Worm (Caenorhabditis elegans): ENCODE data around the gene C05E11.6.
A peak's percentile ranks its signal among the peaks of the same experiment; 100 is the strongest.

The C05E11.6 gene

DNA sequence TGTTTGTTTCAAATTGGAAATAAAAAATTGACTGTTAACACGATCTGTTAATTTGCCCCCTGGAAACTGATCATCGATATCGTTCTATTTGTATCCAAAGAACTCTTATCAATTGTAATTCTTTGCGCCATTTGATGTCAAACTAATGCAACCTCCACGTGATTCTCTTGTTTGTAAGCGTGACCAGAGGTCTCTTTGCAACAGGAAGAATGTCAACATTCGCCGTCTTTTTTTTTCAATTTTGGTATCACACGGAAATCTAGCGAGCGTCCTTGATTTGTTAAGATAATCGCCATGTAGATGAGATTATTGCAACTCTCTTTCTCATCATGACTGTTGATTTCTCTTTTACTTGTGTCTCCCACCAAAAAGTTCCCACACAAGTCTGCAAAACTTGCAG is 33.1 kb upstream of the C05E11.6 start (continued):
- TF ChIP-seq skn-1 (tag; optimal IDR thresholded peaks at IDR 0.05) (peak; percentile 40), mab-9 (GFP tag; IDR thresholded peaks at IDR 0.05) (no peak), C34B4.2 (tag; optimal IDR thresholded peaks at IDR 0.05) (no peak), mdl-1 (tag; optimal IDR thresholded peaks at IDR 0.05) (peak in 1 of 2 experiments; percentile 96), fos-1 (tag; optimal IDR thresholded peaks at IDR 0.05) (no peak), ceh-88 (GFP tag; IDR thresholded peaks at IDR 0.05) (no peak), elt-3 (tag; optimal IDR thresholded peaks at IDR 0.05) (peak; percentile 40 to 99 (median 90)), unc-98 (GFP tag; IDR thresholded peaks at IDR 0.05) (no peak)

- TF ChIP-seq nhr-20 (tag; optimal IDR thresholded peaks at IDR 0.05) (peak; percentile 13), C34B4.2 (tag; optimal IDR thresholded peaks at IDR 0.05) (no peak), xbp-1 (tag; optimal IDR thresholded peaks at IDR 0.05) (no peak), elt-2 (tag; optimal IDR thresholded peaks at IDR 0.05) (peak; percentile 38), elt-3 (tag; optimal IDR thresholded peaks at IDR 0.05) (no peak), nhr-85 (tag) (peak; percentile 57), efl-1 (optimal IDR thresholded peaks at IDR 0.05) (no peak), efl-1 (GFP tag; optimal IDR thresholded peaks at IDR 0.05 in 1 of 2) (peak in 1 of 2 experiments; percentile 52), lin-14 (GFP tag; optimal IDR thresholded peaks at IDR 0.05) (peak; percentile 38), pqm-1 (tag; optimal IDR thresholded peaks at IDR 0.05) (no peak), ztf-4 (tag; optimal IDR thresholded peaks at IDR 0.05) (no peak)
Observed at ce11 chrX:4530426-4531044, 31.4 kb upstream of the C05E11.6 start.

ce11 chrX:4532160-4532741 is 29.7 kb upstream of the C05E11.6 start, which contains the start of gene nhr-35:
Gene nhr-35, plus strand, starts transcription at chrX:4532691.
- TF ChIP-seq lsy-2 (tag; optimal IDR thresholded peaks at IDR 0.05) (peak; percentile 37 to 62), nhr-20 (tag; optimal IDR thresholded peaks at IDR 0.05) (peak; percentile 97), ceh-63 (GFP tag; optimal IDR thresholded peaks at IDR 0.05) (no peak), irx-1 (tag; optimal IDR thresholded peaks at IDR 0.05) (peak; percentile 50), blmp-1 (tag; optimal IDR thresholded peaks at IDR 0.05) (peak; percentile 66), lin-35 (GFP tag; optimal IDR thresholded peaks at IDR 0.05) (peak in 1 of 2 experiments; percentile 82), lir-3 (tag; optimal IDR thresholded peaks at IDR 0.05; ENCODE audit: poor library complexity) (no peak), jun-1 (tag; optimal IDR thresholded peaks at IDR 0.05) (peak; percentile 72), efl-1 (optimal IDR thresholded peaks at IDR 0.05) (peak in 1 of 2 experiments; percentile 15), efl-1 (GFP tag; optimal IDR thresholded peaks at IDR 0.05 in 1 of 2) (peak; percentile 11 to 55), vab-15 (tag; optimal IDR thresholded peaks at IDR 0.05) (no peak), nhr-19 (GFP tag; conservative IDR thresholded peaks at IDR 0.05) (peak; percentile 75), ceh-88 (GFP tag; IDR thresholded peaks at IDR 0.05) (no peak), ama-1 (optimal IDR thresholded peaks at IDR 0.05) (peak; percentile 29), snu-23 (GFP tag; optimal IDR thresholded peaks at IDR 0.05) (peak; percentile 87), mep-1 (tag; optimal IDR thresholded peaks at IDR 0.05) (peak; percentile 53), C16A3.4 (tag; optimal IDR thresholded peaks at IDR 0.05) (peak; percentile 59), nhr-85 (tag) (peak; percentile 92), nhr-90 (tag; optimal IDR thresholded peaks at IDR 0.05; ENCODE audit: poor library complexity) (peak; percentile 66), ztf-4 (tag; optimal IDR thresholded peaks at IDR 0.05) (peak; percentile 59), dpl-1 (GFP tag; optimal IDR thresholded peaks at IDR 0.05) (peak in 1 of 3 experiments; percentile 17), lin-14 (GFP tag; optimal IDR thresholded peaks at IDR 0.05) (peak; percentile 95), unc-30 (tag; optimal IDR thresholded peaks at IDR 0.05) (no peak), nhr-11 (tag; optimal IDR thresholded peaks at IDR 0.05) (peak; percentile 23), nhr-47 (tag; optimal IDR thresholded peaks at IDR 0.05) (peak; percentile 29), nhr-28 (tag; optimal IDR thresholded peaks at IDR 0.05) (no peak), nhr-71 (tag; optimal IDR thresholded peaks at IDR 0.05) (peak; percentile 79), unc-130 (tag; optimal IDR thresholded peaks at IDR 0.05) (peak; percentile 94), fkh-10 (GFP tag; optimal IDR thresholded peaks at IDR 0.05) (no peak), swsn-7 (tag; optimal IDR thresholded peaks at IDR 0.05) (peak; percentile 26), rnt-1 (tag; optimal IDR thresholded peaks at IDR 0.05) (peak; percentile 72), xbp-1 (tag; optimal IDR thresholded peaks at IDR 0.05) (peak; percentile 84), isw-1 (GFP tag; IDR thresholded peaks at IDR 0.05) (no peak), tbx-2 (tag; optimal IDR thresholded peaks at IDR 0.05) (peak; percentile 66), elt-3 (tag; optimal IDR thresholded peaks at IDR 0.05) (peak in 5 of 6 experiments; percentile 27 to 84 (median 74)), elt-2 (tag; optimal IDR thresholded peaks at IDR 0.05) (peak; percentile 85), mdl-1 (tag; optimal IDR thresholded peaks at IDR 0.05) (peak in 1 of 2 experiments; percentile 93), sup-37 (GFP tag; optimal IDR thresholded peaks at IDR 0.05) (peak; percentile 3), nhr-237 (tag; optimal IDR thresholded peaks at IDR 0.05) (no peak)
